Fruit fly (Drosophila melanogaster) Kc167 (cell line): ENCODE measurements around the gene Eig71Ec.

Experiments used
- Myc ChIP-seq: fragments of >200 bp; optimal IDR thresholded peaks from 2 replicates; lab custom pipeline; 2017; ENCODE audit warnings: missing external identifiers
- Sin3A ChIP-seq: fragments of >200 bp; optimal IDR thresholded peaks from 2 replicates; lab custom pipeline; 2018; ENCODE audit warnings: missing external identifiers
- h ChIP-seq: fragments of >200 bp; optimal IDR thresholded peaks from 3 replicates; lab custom pipeline; 2018; ENCODE audit warnings: missing external identifiers
- insv ChIP-seq: fragments of >200 bp; optimal IDR thresholded peaks from 3 replicates; lab custom pipeline; 2018; ENCODE audit warnings: missing external identifiers
- psq ChIP-seq: fragments of >200 bp; optimal IDR thresholded peaks from 2 replicates; lab custom pipeline; 2017; ENCODE audit warnings: missing external identifiers
- ttk ChIP-seq: sonication (Bioruptor generic); optimal IDR thresholded peaks from 2 replicates; lab custom pipeline; 2017; ENCODE audit warnings: missing external identifiers

Gene Eig71Ec

DNA sequence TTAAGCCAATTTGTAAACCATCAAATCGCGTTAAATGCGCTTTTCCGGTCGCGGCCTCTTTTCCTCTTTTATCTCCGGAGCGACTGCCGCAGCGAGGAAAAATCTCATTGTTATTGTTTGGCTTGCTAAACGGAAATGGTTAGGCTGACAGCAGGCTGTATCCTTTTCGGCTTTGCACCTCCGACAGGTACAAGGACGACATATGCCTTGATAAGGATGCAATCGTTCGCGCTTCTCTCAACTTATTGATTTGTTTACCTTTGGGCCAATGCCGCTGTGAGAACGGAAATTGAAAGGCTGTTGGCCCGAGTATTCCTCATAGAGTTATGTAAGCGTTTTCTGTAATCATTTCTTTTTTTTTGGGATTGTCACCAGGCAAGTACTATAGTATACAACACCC is 13.5 kb downstream of the Eig71Ec start:
- TF ChIP-seq Sin3A (lab: Kevin White, UChicago) (no peak), insv (lab: Kevin White, UChicago) (no peak), h (lab: Kevin White, UChicago) (no peak), ttk (no peak), Myc (lab: Kevin White, UChicago) (no peak), psq (lab: Kevin White, UChicago) (no peak)

DNA sequence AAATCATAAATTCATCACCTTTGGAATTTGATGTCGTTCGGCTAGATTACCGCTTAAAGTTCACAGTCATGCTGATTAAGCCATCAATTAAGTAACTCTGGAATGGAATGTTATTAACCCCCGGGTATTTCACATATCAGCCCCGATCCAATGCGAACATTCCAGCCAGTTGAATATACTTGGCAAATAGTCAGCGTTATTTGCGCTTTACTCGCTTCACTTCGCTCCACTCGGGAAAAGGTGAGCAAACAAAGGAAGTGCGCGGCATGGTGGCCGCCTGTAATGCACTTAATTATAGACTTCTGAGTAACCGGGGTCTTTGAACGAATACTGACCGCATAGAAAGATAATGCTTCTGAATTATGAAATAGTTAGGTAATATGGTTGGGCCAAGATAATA is 14.4 kb downstream of the Eig71Ec start:
- TF ChIP-seq insv (lab: Kevin White, UChicago) (no peak), Sin3A (lab: Kevin White, UChicago) (no peak), psq (lab: Kevin White, UChicago) (no peak), ttk (no peak), Myc (lab: Kevin White, UChicago) (no peak), h (lab: Kevin White, UChicago) (no peak)

DNA sequence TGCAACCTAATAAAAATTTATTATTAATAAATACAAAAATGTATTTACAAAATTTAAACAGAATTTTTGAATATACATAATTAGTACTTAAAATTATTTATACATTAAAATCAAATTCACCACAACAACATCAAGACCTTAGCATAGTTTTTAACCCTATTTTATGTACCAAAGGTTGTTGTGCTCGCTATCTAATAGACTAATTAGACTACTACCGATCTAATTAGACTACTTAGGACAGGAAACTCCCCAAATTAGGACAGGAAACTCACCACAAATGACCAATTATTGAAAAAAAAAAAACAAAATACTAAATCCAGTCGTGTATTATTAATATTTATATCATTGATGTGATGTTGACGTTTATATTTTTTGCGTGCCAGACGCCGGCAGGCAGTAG is 15.1 kb downstream of the Eig71Ec start:
- no peak for TF ChIP-seq ttk
- no peak for TF ChIP-seq h (lab: Kevin White, UChicago)
- TF ChIP-seq Myc (lab: Kevin White, UChicago) = no peak
- no peak for TF ChIP-seq insv (lab: Kevin White, UChicago)
- no peak for TF ChIP-seq psq (lab: Kevin White, UChicago)
- TF ChIP-seq Sin3A (lab: Kevin White, UChicago) = no peak

dm6 chr3L:15636359-15636758 is 15.7 kb downstream of the Eig71Ec start:
- TF ChIP-seq insv (lab: Kevin White, UChicago) = no peak
- no peak for TF ChIP-seq h (lab: Kevin White, UChicago)

DNA sequence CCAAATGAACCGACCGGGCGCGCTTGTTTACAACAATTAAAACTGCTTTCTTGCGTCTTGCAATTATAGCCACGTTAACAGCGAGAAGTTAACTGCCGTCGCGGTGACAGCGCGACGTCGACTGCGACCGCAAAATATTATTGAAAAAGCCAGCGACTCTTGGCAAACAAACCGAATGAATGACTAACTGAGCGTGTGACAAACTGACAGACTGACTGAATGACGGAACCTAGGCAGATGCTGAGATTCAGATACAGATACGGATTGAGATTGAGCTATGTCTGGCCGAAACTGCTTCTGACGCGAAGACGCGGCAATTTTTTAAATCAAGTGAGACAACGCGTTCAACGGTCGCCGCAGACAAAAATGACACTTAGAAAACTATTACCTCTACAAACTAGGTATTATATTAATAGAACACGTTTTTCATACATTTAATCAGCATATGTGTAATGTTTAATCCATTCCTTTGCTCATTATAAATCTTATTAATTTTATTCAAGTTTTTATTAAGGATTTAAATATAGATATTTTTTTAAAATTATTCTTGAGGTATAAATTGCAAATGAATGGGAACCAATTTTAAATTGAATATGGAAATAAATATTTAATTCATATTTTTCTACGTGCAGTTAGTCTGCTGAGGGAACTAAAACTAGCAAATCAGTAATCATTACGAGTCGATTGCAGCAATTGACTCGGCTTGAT is 17.5 kb downstream of the Eig71Ec start:
- TF ChIP-seq Sin3A (lab: Kevin White, UChicago) = no peak
- TF ChIP-seq h (lab: Kevin White, UChicago) = no peak
- TF ChIP-seq insv (lab: Kevin White, UChicago) = no peak
- no peak for TF ChIP-seq psq (lab: Kevin White, UChicago)
- TF ChIP-seq ttk = no peak
- TF ChIP-seq Myc (lab: Kevin White, UChicago) = no peak

dm6 chr3L:15632653-15633052 is 19.4 kb downstream of the Eig71Ec start:
- TF ChIP-seq insv (lab: Kevin White, UChicago) = no peak
- TF ChIP-seq h (lab: Kevin White, UChicago) = no peak
- no peak for TF ChIP-seq ttk
- TF ChIP-seq Sin3A (lab: Kevin White, UChicago) = no peak
- TF ChIP-seq Myc (lab: Kevin White, UChicago) = no peak
- TF ChIP-seq psq (lab: Kevin White, UChicago) = no peak

dm6 chr3L:15631067-15631466 is 21.0 kb downstream of the Eig71Ec start:
- TF ChIP-seq ttk (no peak), h (lab: Kevin White, UChicago) (no peak), Sin3A (lab: Kevin White, UChicago) (no peak), insv (lab: Kevin White, UChicago) (no peak), Myc (lab: Kevin White, UChicago) (no peak), psq (lab: Kevin White, UChicago) (no peak)

- TF ChIP-seq ttk (no peak), Sin3A (lab: Kevin White, UChicago) (no peak), insv (lab: Kevin White, UChicago) (no peak), psq (lab: Kevin White, UChicago) (no peak), h (lab: Kevin White, UChicago) (no peak)
Measured at dm6 chr3L:15627295-15627694, 24.8 kb downstream of the Eig71Ec start.

- TF ChIP-seq Sin3A (lab: Kevin White, UChicago) (no peak), insv (lab: Kevin White, UChicago) (no peak), psq (lab: Kevin White, UChicago) (no peak), ttk (no peak), Myc (lab: Kevin White, UChicago) (no peak), h (lab: Kevin White, UChicago) (no peak)
Measured at dm6 chr3L:15625676-15626414, 26.2 kb downstream of the Eig71Ec start.

DNA sequence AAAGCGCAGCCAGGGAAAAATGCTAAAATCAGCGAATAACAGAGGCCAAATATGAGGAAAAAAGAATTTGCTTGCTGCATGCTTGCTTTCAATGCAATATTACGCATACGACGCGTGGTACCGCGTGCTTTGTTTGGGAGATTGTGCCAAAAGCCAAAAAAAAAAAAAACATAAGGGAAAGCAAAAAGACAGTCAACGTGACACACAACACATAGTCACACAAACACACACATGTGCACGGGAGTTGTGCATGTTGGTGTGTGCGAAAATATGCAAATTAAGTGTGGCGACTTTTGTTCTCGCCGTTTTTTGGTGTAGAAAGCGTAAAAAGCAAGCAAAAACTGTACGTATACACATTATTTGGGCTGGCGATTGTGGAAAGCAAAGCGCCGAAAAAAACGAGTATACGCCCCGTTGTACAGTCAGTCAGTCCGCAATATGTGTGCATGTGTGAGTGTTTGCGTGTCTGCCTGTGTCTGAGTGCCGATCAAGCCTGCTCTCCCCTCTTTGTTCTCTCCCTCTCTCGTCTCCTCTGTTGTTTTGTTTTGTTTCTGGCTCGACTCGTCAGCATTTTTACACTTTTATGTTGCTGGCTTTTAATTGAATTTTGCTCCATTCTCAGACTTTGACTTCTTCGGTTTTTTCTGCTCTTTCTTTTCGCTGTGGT is 27.0 kb downstream of the Eig71Ec start:
- TF ChIP-seq psq (lab: Kevin White, UChicago) (no peak), ttk (no peak), Sin3A (lab: Kevin White, UChicago) (no peak), h (lab: Kevin White, UChicago) (no peak)

DNA sequence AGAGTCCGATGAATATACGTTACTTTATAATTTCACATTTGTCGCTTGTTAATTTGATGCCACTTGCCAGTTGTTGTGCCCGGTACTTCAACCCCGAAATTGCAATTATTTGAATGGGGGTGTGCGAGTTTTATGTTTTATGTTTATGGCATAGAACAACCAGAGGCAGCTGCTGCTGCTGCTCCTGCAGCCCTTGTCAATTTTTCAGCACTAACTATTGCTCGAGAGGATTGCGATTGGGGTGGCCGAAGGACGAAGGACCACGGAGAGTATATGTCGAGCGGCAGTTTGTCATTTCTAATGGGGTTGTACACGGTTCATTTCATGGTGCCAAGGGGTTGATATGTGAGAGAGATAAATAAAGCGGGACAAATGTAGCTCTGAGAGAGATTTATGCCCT is 28.0 kb downstream of the Eig71Ec start:
- TF ChIP-seq ttk (no peak), h (lab: Kevin White, UChicago) (no peak), Sin3A (lab: Kevin White, UChicago) (no peak), psq (lab: Kevin White, UChicago) (no peak), insv (lab: Kevin White, UChicago) (no peak), Myc (lab: Kevin White, UChicago) (no peak)
